Fruit fly (Drosophila melanogaster) whole organism, embryonic: Measurements from ENCODE around the gene CG14856.
A peak's percentile ranks its signal among the peaks of the same experiment; 100 is the strongest.

ENCODE experiments used
- Abd-B ChIP-seq: fragments of 200-800 bp; sonication (Bioruptor generic); optimal IDR thresholded peaks from 2 replicates; lab custom pipeline; 2018; ENCODE audit warnings: missing biosample characterization, mild to moderate bottlenecking, missing genetic modification characterization, moderate library complexity
- Adf1 ChIP-seq: fragments of 200-800 bp; sonication (Bioruptor generic); IDR thresholded peaks from 2 replicates; pipeline ENCODE4 v1.3.6; 2022; ENCODE audit warnings: missing biosample characterization, missing genetic modification characterization
- Bteb2 ChIP-seq: fragments of 200-800 bp; sonication (Bioruptor generic); optimal IDR thresholded peaks from 2 replicates; lab custom pipeline; 2016; ENCODE audit warnings: missing biosample characterization, missing genetic modification characterization
- C15 ChIP-seq: fragments of 200-800 bp; sonication (Bioruptor generic); IDR thresholded peaks from 3 replicates; pipeline ENCODE4 v1.3.6; 2022; ENCODE audit warnings: missing biosample characterization, missing genetic modification characterization
- CG10147 ChIP-seq: fragments of 200-800 bp; sonication (Bioruptor generic); optimal IDR thresholded peaks from 2 replicates; lab custom pipeline; 2019; ENCODE audit warnings: missing biosample characterization, mild to moderate bottlenecking, missing genetic modification characterization, moderate library complexity
- CG10462 ChIP-seq: fragments of 200-800 bp; sonication (Bioruptor generic); optimal IDR thresholded peaks from 2 replicates; lab custom pipeline; 2016; ENCODE audit warnings: missing biosample characterization, missing genetic modification characterization
- CG14050 ChIP-seq: fragments of 200-800 bp; sonication (Bioruptor generic); IDR thresholded peaks from 3 replicates; pipeline ENCODE4 v1.3.6; 2022; ENCODE audit warnings: missing biosample characterization, missing genetic modification characterization
- CG14710 ChIP-seq: fragments of 200-800 bp; sonication (Bioruptor generic); optimal IDR thresholded peaks from 3 replicates; lab custom pipeline; 2019; ENCODE audit warnings: missing biosample characterization, mild to moderate bottlenecking, missing genetic modification characterization, moderate library complexity
- CG18011 ChIP-seq: fragments of 200-800 bp; sonication (Bioruptor generic); optimal IDR thresholded peaks from 2 replicates; lab custom pipeline; 2017; ENCODE audit warnings: missing biosample characterization, missing genetic modification characterization, mild to moderate bottlenecking, moderate library complexity, missing genotype
- CG32767 ChIP-seq: fragments of 200-800 bp; sonication (Bioruptor generic); IDR thresholded peaks from 2 replicates; pipeline ENCODE4 v1.3.6; 2022; ENCODE audit warnings: missing biosample characterization, missing genetic modification characterization
- CG32772 ChIP-seq: fragments of 200-800 bp; sonication (Bioruptor generic); IDR thresholded peaks from 2 replicates; pipeline ENCODE4 v1.3.6; 2022; ENCODE audit warnings: missing biosample characterization, missing genetic modification characterization
- CG6254 ChIP-seq: fragments of 200-800 bp; sonication (Bioruptor generic); optimal IDR thresholded peaks from 3 replicates; lab custom pipeline; 2017; ENCODE audit warnings: mild to moderate bottlenecking, missing biosample characterization, missing genetic modification reagents, missing genetic modification characterization
- CG7271 ChIP-seq: fragments of 200-800 bp; sonication (Bioruptor generic); optimal IDR thresholded peaks from 2 replicates; lab custom pipeline; 2018; ENCODE audit warnings: missing biosample characterization, mild to moderate bottlenecking, missing genetic modification characterization, moderate library complexity
- CG8281 ChIP-seq: fragments of 200-800 bp; sonication (Bioruptor generic); optimal IDR thresholded peaks from 2 replicates; lab custom pipeline; 2018; ENCODE audit warnings: missing biosample characterization, mild to moderate bottlenecking, missing genetic modification characterization, moderate library complexity
- CG9797 ChIP-seq: fragments of 200-800 bp; sonication (Bioruptor generic); optimal IDR thresholded peaks from 3 replicates; lab custom pipeline; 2018; ENCODE audit warnings: missing biosample characterization, mild to moderate bottlenecking, missing genetic modification characterization
- CHES-1-like ChIP-seq: fragments of 200-800 bp; sonication (Bioruptor generic); optimal IDR thresholded peaks from 2 replicates; lab custom pipeline; 2016; ENCODE audit warnings: missing biosample characterization, missing genetic modification characterization
- CkIIα-i1 ChIP-seq: fragments of 200-800 bp; sonication (Bioruptor generic); IDR thresholded peaks from 2 replicates; pipeline ENCODE4 v1.3.6; 2022; ENCODE audit warnings: missing biosample characterization, missing genetic modification characterization
- D19B ChIP-seq: fragments of 200-800 bp; sonication (Bioruptor generic); optimal IDR thresholded peaks from 2 replicates; lab custom pipeline; 2017; ENCODE audit warnings: missing biosample characterization, mild to moderate bottlenecking, missing genetic modification characterization
- Dfd ChIP-seq, 2 experiments: fragments of >200 bp; optimal IDR thresholded peaks; 2 replicates each; lab custom pipeline; 2017; ENCODE audit warnings: missing biosample characterization in 2 of 2, missing genetic modification characterization in 2 of 2
- Elba2 ChIP-seq: fragments of 200-800 bp; sonication (Bioruptor generic); optimal IDR thresholded peaks from 3 replicates; lab custom pipeline; 2016; ENCODE audit warnings: missing biosample characterization, missing genetic modification characterization
- Fer2 ChIP-seq: fragments of 200-800 bp; sonication (Bioruptor generic); optimal IDR thresholded peaks from 2 replicates; lab custom pipeline; 2018; ENCODE audit warnings: missing biosample characterization, mild to moderate bottlenecking, missing genetic modification characterization, moderate library complexity
- Fer3 ChIP-seq: fragments of 200-800 bp; sonication (Bioruptor generic); optimal IDR thresholded peaks from 2 replicates; lab custom pipeline; 2018; ENCODE audit warnings: missing biosample characterization, mild to moderate bottlenecking, missing genetic modification characterization, moderate library complexity
- H15 ChIP-seq: fragments of 200-800 bp; sonication (Bioruptor generic); IDR thresholded peaks from 3 replicates; pipeline ENCODE4 v1.3.6; 2022; ENCODE audit warnings: missing biosample characterization, missing genetic modification characterization
- Hmr ChIP-seq: fragments of 200-800 bp; sonication (Bioruptor generic); optimal IDR thresholded peaks from 3 replicates; lab custom pipeline; 2017; ENCODE audit warnings: mild to moderate bottlenecking, missing biosample characterization, missing genetic modification reagents, missing genetic modification characterization
- Hsf ChIP-seq: fragments of 200-800 bp; sonication (Bioruptor generic); optimal IDR thresholded peaks from 3 replicates; lab custom pipeline; 2016; ENCODE audit warnings: missing biosample characterization, missing genetic modification characterization
- Jarid2 ChIP-seq: fragments of 200-800 bp; sonication (Bioruptor generic); optimal IDR thresholded peaks from 3 replicates; lab custom pipeline; 2017; ENCODE audit warnings: mild to moderate bottlenecking, missing biosample characterization, missing genetic modification reagents, missing genetic modification characterization
- Meics ChIP-seq: fragments of 200-800 bp; sonication (Bioruptor generic); optimal IDR thresholded peaks from 2 replicates; lab custom pipeline; 2017; ENCODE audit warnings: missing biosample characterization, mild to moderate bottlenecking, missing genetic modification characterization
- NFAT ChIP-seq: fragments of 200-800 bp; sonication (Bioruptor generic); IDR thresholded peaks from 2 replicates; pipeline ENCODE4 v1.3.6; 2022; ENCODE audit warnings: missing biosample characterization, missing genetic modification characterization
- Pdp1 ChIP-seq, 2 experiments: fragments of 200-800 bp; sonication (Bioruptor generic); optimal IDR thresholded peaks; 3 replicates each; lab custom pipeline; 2016; ENCODE audit warnings: missing biosample characterization in 2 of 2, missing genetic modification characterization in 2 of 2, mild to moderate bottlenecking in 1 of 2, moderate library complexity in 1 of 2
- Rx ChIP-seq: fragments of 200-800 bp; sonication (Bioruptor generic); IDR thresholded peaks from 2 replicates; pipeline ENCODE4 v1.3.6; 2022; ENCODE audit warnings: missing biosample characterization, missing genetic modification characterization
- Sox100B ChIP-seq: fragments of 200-800 bp; sonication (Bioruptor generic); optimal IDR thresholded peaks from 3 replicates; lab custom pipeline; 2018; ENCODE audit warnings: missing biosample characterization, mild to moderate bottlenecking, missing genetic modification characterization
- Stat92E ChIP-seq, 3 experiments: fragments of >200 bp in 2 of 3; fragments of 200-800 bp in 1 of 3; sonication (Bioruptor generic) in 1 of 3; optimal IDR thresholded peaks; 2 replicates each; lab custom pipeline; 2017 to 2019; ENCODE audit warnings: missing biosample characterization in 3 of 3, missing genetic modification characterization in 3 of 3, mild to moderate bottlenecking in 1 of 3, moderate library complexity in 1 of 3
- TFAM ChIP-seq: fragments of 200-800 bp; sonication (Bioruptor generic); optimal IDR thresholded peaks from 2 replicates; lab custom pipeline; 2017; ENCODE audit warnings: missing biosample characterization, missing genetic modification characterization, inconsistent platforms
- abd-A ChIP-seq: fragments of 200-800 bp; sonication (Bioruptor generic); optimal IDR thresholded peaks from 3 replicates; lab custom pipeline; 2019; ENCODE audit warnings: missing biosample characterization, mild to moderate bottlenecking, missing genetic modification characterization, moderate library complexity
- bigmax ChIP-seq: fragments of 200-800 bp; sonication (Bioruptor generic); optimal IDR thresholded peaks from 2 replicates; lab custom pipeline; 2018; ENCODE audit warnings: missing biosample characterization, mild to moderate bottlenecking, missing genetic modification characterization
- cas ChIP-seq: fragments of 200-800 bp; sonication (Bioruptor generic); IDR thresholded peaks from 2 replicates; pipeline ENCODE4 v1.3.6; 2022; ENCODE audit warnings: missing biosample characterization, missing genetic modification characterization
- disco-r ChIP-seq: fragments of 200-800 bp; sonication (Bioruptor generic); optimal IDR thresholded peaks from 2 replicates; lab custom pipeline; 2016; ENCODE audit warnings: missing biosample characterization, missing genetic modification characterization
- dpn ChIP-seq, 2 experiments: fragments of 200-800 bp; sonication (Bioruptor generic); optimal IDR thresholded peaks; 3 replicates each; lab custom pipeline; 2016; ENCODE audit warnings: missing biosample characterization in 2 of 2, missing genetic modification characterization in 2 of 2
- her ChIP-seq: fragments of 200-800 bp; sonication (Bioruptor generic); optimal IDR thresholded peaks from 2 replicates; lab custom pipeline; 2016; ENCODE audit warnings: missing biosample characterization, missing genetic modification characterization
- jing ChIP-seq: fragments of 200-800 bp; sonication (Bioruptor generic); optimal IDR thresholded peaks from 2 replicates; lab custom pipeline; 2018; ENCODE audit warnings: missing biosample characterization, mild to moderate bottlenecking, missing genetic modification characterization
- lmd ChIP-seq: fragments of 200-800 bp; sonication (Bioruptor generic); IDR thresholded peaks from 2 replicates; pipeline ENCODE4 v1.3.6; 2022; ENCODE audit warnings: missing biosample characterization, missing genetic modification characterization
- luna ChIP-seq: fragments of 200-800 bp; sonication (Bioruptor generic); optimal IDR thresholded peaks from 2 replicates; lab custom pipeline; 2016; ENCODE audit warnings: missing biosample characterization, missing genetic modification characterization
- mirr ChIP-seq: fragments of 200-800 bp; sonication (Bioruptor generic); optimal IDR thresholded peaks from 3 replicates; lab custom pipeline; 2018; ENCODE audit warnings: missing biosample characterization, mild to moderate bottlenecking, missing genetic modification characterization
- oc ChIP-seq: fragments of 200-800 bp; sonication (Bioruptor generic); optimal IDR thresholded peaks from 2 replicates; lab custom pipeline; 2018; ENCODE audit warnings: missing biosample characterization, mild to moderate bottlenecking, missing genetic modification characterization, moderate library complexity
- ro ChIP-seq: fragments of 200-800 bp; sonication (Bioruptor generic); IDR thresholded peaks from 2 replicates; pipeline ENCODE4 v1.3.6; 2022; ENCODE audit warnings: missing biosample characterization, missing genetic modification characterization
- scrt ChIP-seq: fragments of 200-800 bp; sonication (Bioruptor generic); optimal IDR thresholded peaks from 2 replicates; lab custom pipeline; 2018; ENCODE audit warnings: missing biosample characterization, mild to moderate bottlenecking, missing genetic modification characterization, moderate library complexity
- sqz ChIP-seq: fragments of 200-800 bp; sonication (Bioruptor generic); optimal IDR thresholded peaks from 3 replicates; lab custom pipeline; 2018; ENCODE audit warnings: missing biosample characterization, mild to moderate bottlenecking, missing genetic modification characterization
- tap ChIP-seq: fragments of 200-800 bp; optimal IDR thresholded peaks from 3 replicates; lab custom pipeline; 2019; ENCODE audit warnings: missing biosample characterization, mild to moderate bottlenecking, missing genetic modification characterization, moderate library complexity
- vnd ChIP-seq: fragments of 200-800 bp; sonication (Bioruptor generic); IDR thresholded peaks from 3 replicates; pipeline ENCODE4 v1.3.6; 2022; ENCODE audit warnings: missing biosample characterization, missing genetic modification characterization; ENCODE audit not compliant: partially characterized antibody

Gene CG14856

DNA sequence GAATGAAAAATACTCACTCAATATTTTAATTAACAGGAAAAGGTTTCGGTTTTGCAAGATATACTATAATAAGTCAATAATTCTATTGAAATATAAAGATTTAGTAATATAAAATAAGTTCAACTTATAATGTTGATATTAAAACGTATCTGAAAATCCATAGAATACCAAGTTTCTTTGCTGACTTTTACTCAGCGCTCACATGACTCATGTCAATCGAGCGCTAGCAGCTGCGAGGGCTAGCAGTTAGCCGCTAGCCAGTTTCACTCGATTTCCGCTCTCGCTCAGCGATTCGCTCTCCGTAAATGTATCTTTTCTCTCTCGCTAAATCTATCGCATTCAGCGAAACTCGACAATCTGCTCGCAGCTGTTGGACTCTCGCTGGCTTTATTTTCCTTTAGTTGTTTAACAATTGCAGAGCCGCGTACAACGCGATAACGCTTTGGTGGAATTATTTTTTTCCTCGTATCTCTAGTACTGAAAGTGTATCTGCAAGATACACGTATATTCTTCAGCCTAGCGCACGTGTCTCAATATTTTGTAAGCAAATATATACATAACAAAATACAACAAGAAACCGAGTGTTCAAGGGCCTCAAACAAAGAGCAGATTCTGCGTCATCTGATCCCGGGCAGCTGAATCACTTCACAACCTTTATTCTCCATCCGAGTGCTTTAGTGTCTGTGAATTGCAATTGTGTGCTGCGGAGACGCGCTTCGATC lies 49.5 kb upstream of the CG14856 start (continued):
- TF ChIP-seq scrt = peak; percentile 69
- TF ChIP-seq vnd = no peak
- no peak for TF ChIP-seq jing (GFP tag; lab: Kevin White, UChicago)
- peak; percentile 38 for TF ChIP-seq Hsf (GFP tag; lab: Kevin White, UChicago)
- TF ChIP-seq CG6254 (GFP tag; lab: Kevin White, UChicago) = peak; percentile 36
- peak; percentile 43 for TF ChIP-seq Fer2 (tag; lab: Kevin White, UChicago)
- no peak for TF ChIP-seq Abd-B (GFP tag; lab: Kevin White, UChicago)
- peak; percentile 65 for TF ChIP-seq oc (tag; lab: Kevin White, UChicago)
- TF ChIP-seq Elba2 (GFP tag; lab: Kevin White, UChicago) = no peak
- peak; percentile 82 for TF ChIP-seq sqz (GFP tag; lab: Kevin White, UChicago)
- TF ChIP-seq CG14710 (tag; lab: Kevin White, UChicago) = peak; percentile 68
- TF ChIP-seq NFAT (GFP tag; lab: Robert Waterston, UW) = no peak
- TF ChIP-seq Rx (GFP tag; lab: Robert Waterston, UW) = no peak
- peak; percentile 74; the same call in 1 of the 2 replicates for TF ChIP-seq CG32767
- TF ChIP-seq CG10462 (GFP tag; lab: Kevin White, UChicago) = peak; percentile 8
- TF ChIP-seq CG7271 (tag; lab: Kevin White, UChicago) = peak; percentile 12
- TF ChIP-seq CG8281 (tag; lab: Kevin White, UChicago) = peak; percentile 68
- no peak for TF ChIP-seq C15 (GFP tag; lab: Robert Waterston, UW)
- peak; percentile 93 for TF ChIP-seq mirr
- no peak for TF ChIP-seq ro
- peak; percentile 58 for TF ChIP-seq abd-A (tag; lab: Kevin White, UChicago)
- TF ChIP-seq Fer3 (tag; lab: Kevin White, UChicago) = peak; percentile 84
- TF ChIP-seq dpn (GFP tag; optimal IDR thresholded peaks at IDR 0.05; lab: Kevin White, UChicago) = peak; percentile 33 to 47
- peak; percentile 58; the same call in 1 of the 2 replicates for TF ChIP-seq Adf1 (GFP tag; lab: Robert Waterston, UW)
- TF ChIP-seq CG10147 (GFP tag; lab: Kevin White, UChicago) = peak; percentile 70
- TF ChIP-seq her = peak; percentile 69
- no peak for TF ChIP-seq Dfd (GFP tag; optimal IDR thresholded peaks at IDR 0.05; lab: Kevin White, UChicago)
- peak; percentile 87 for TF ChIP-seq Hmr
- peak; percentile 21 for TF ChIP-seq D19B (GFP tag; lab: Kevin White, UChicago)
- peak; percentile 26 for TF ChIP-seq TFAM (GFP tag; lab: Kevin White, UChicago)
- peak; percentile 100 for TF ChIP-seq Jarid2
- TF ChIP-seq CG32772 (GFP tag; lab: Robert Waterston, UW) = no peak
- TF ChIP-seq H15 (GFP tag; lab: Robert Waterston, UW) = no peak
- TF ChIP-seq Sox100B = peak; percentile 72
- TF ChIP-seq Meics = peak; percentile 83
- TF ChIP-seq luna = no peak
- no peak; the same call in 1 of the 2 replicates for TF ChIP-seq CkIIα-i1 (GFP tag; lab: Robert Waterston, UW)
- peak; percentile 60 for TF ChIP-seq tap
- peak; percentile 23; the same call in 1 of the 3 replicates for TF ChIP-seq CG14050 (GFP tag; lab: Robert Waterston, UW)
- no peak; the same call in 1 of the 2 replicates for TF ChIP-seq lmd (GFP tag; lab: Robert Waterston, UW)
- TF ChIP-seq CG9797 (GFP tag; lab: Kevin White, UChicago) = peak; percentile 9
- peak; percentile 44 for TF ChIP-seq CG18011 (GFP tag; lab: Kevin White, UChicago)
- TF ChIP-seq Bteb2 (GFP tag; lab: Kevin White, UChicago) = peak; percentile 55
- TF ChIP-seq CHES-1-like (GFP tag; lab: Kevin White, UChicago) = peak; percentile 61
- TF ChIP-seq disco-r (GFP tag; lab: Kevin White, UChicago) = peak; percentile 9
- peak in 1 of 3 experiments; percentile 75 for TF ChIP-seq Stat92E (GFP tag; optimal IDR thresholded peaks at IDR 0.05; lab: Kevin White, UChicago)
- TF ChIP-seq cas = no peak
- TF ChIP-seq bigmax (GFP tag; lab: Kevin White, UChicago) = peak; percentile 68
- TF ChIP-seq Pdp1 (GFP tag; optimal IDR thresholded peaks at IDR 0.05; lab: Kevin White, UChicago) = peak; percentile 11 to 85
